Worm (Caenorhabditis elegans): ENCODE data around the gene T07G12.2.
A peak's percentile ranks its signal among the peaks of the same experiment; 100 is the strongest.

The T07G12.2 gene

ce11 chrIV:10538584-10538983 is 8.1 kb downstream of the T07G12.2 start, which contains the start of gene T07G12.4:
TSS of gene T07G12.4 (minus strand) at chrIV:10538684.
- TF ChIP-seq him-1 (tag; optimal IDR thresholded peaks at IDR 0.05) (no peak), hlh-12 (tag; optimal IDR thresholded peaks at IDR 0.05) (no peak), snpc-3.4 (tag; optimal IDR thresholded peaks at IDR 0.05) (no peak), C17E4.6 (GFP tag; IDR thresholded peaks at IDR 0.05) (no peak), nfyb-1 (GFP tag; IDR thresholded peaks at IDR 0.05) (no peak), F39B2.1 (GFP tag; IDR thresholded peaks at IDR 0.05) (no peak), T07F8.4 (tag; optimal IDR thresholded peaks at IDR 0.05) (no peak), ceh-91 (GFP tag; IDR thresholded peaks at IDR 0.05) (no peak), Y53F4B.3 (GFP tag; IDR thresholded peaks at IDR 0.05) (no peak), attf-5 (GFP tag; optimal IDR thresholded peaks at IDR 0.05) (no peak)

ce11 chrIV:10542283-10542682 is 11.8 kb downstream of the T07G12.2 start:
- TF ChIP-seq akir-1 (GFP tag; optimal IDR thresholded peaks at IDR 0.05) = no peak
- no peak for TF ChIP-seq sptf-2 (GFP tag; optimal IDR thresholded peaks at IDR 0.05)
- TF ChIP-seq B0035.1 (tag; optimal IDR thresholded peaks at IDR 0.05) = no peak
- TF ChIP-seq nhr-80 (tag; optimal IDR thresholded peaks at IDR 0.05) = peak; percentile 50
- no peak for TF ChIP-seq F57C9.4 (tag; optimal IDR thresholded peaks at IDR 0.05)
- no peak for TF ChIP-seq K11D2.4 (GFP tag; IDR thresholded peaks at IDR 0.05)
- TF ChIP-seq C06A6.2 (GFP tag; conservative IDR thresholded peaks at IDR 0.05) = no peak
- TF ChIP-seq hsf-1 (GFP tag; IDR thresholded peaks at IDR 0.05) = no peak

ce11 chrIV:10543361-10543760 is 12.9 kb downstream of the T07G12.2 start:
- TF ChIP-seq let-526 (GFP tag; IDR thresholded peaks at IDR 0.05) = no peak
- no peak for TF ChIP-seq hmg-20 (GFP tag; IDR thresholded peaks at IDR 0.05)
- TF ChIP-seq nhr-80 (tag; optimal IDR thresholded peaks at IDR 0.05) = peak; percentile 51

- TF ChIP-seq ceh-91 (GFP tag; IDR thresholded peaks at IDR 0.05) = no peak
- TF ChIP-seq madf-3 (GFP tag; IDR thresholded peaks at IDR 0.05) = no peak
- no peak for TF ChIP-seq Y67H2A.10 (GFP tag; conservative IDR thresholded peaks at IDR 0.05)
- no peak for TF ChIP-seq nfya-2 (GFP tag; IDR thresholded peaks at IDR 0.05)
- TF ChIP-seq aptf-3 (GFP tag; IDR thresholded peaks at IDR 0.05) = no peak
- TF ChIP-seq sptf-2 (GFP tag; optimal IDR thresholded peaks at IDR 0.05) = no peak
- TF ChIP-seq lsl-1 (GFP tag; optimal IDR thresholded peaks at IDR 0.05) = no peak
- TF ChIP-seq let-526 (GFP tag; IDR thresholded peaks at IDR 0.05) = no peak
- TF ChIP-seq die-1 (tag; optimal IDR thresholded peaks at IDR 0.05) = no peak
- no peak for TF ChIP-seq chd-7 (tag; optimal IDR thresholded peaks at IDR 0.05)
- TF ChIP-seq ama-1 (optimal IDR thresholded peaks at IDR 0.05) = no peak
- TF ChIP-seq ama-1 (GFP tag; optimal IDR thresholded peaks at IDR 0.05) = no peak
- no peak for TF ChIP-seq T07F8.4 (tag; optimal IDR thresholded peaks at IDR 0.05)
- TF ChIP-seq ZK185.1 (tag; optimal IDR thresholded peaks at IDR 0.05; ENCODE audit: poor library complexity, severe bottlenecking) = no peak
These were observed 14.5 kb downstream of the T07G12.2 start, which contains the start of gene T07G12.5 for ce11 chrIV:10545038-10545437. TSS of gene T07G12.5 (minus strand) at chrIV:10545138.

ce11 chrIV:10546589-10547136 is 16.2 kb downstream of the T07G12.2 start, which contains the start of gene zim-1:
TSS of gene zim-1 (plus strand) at chrIV:10547086.
- TF ChIP-seq nhr-179 (tag; optimal IDR thresholded peaks at IDR 0.05) (no peak), F23B12.7 (tag; optimal IDR thresholded peaks at IDR 0.05; ENCODE audit: insufficient read depth) (no peak), xnd-1 (tag; optimal IDR thresholded peaks at IDR 0.05) (peak; percentile 77), madf-6 (GFP tag; IDR thresholded peaks at IDR 0.05) (peak; percentile 78), pbrm-1 (GFP tag; IDR thresholded peaks at IDR 0.05) (no peak), lsl-1 (GFP tag; optimal IDR thresholded peaks at IDR 0.05) (peak; percentile 85), rcor-1 (GFP tag; IDR thresholded peaks at IDR 0.05) (peak; percentile 26; the same call in 1 of the 2 replicates), ceh-91 (GFP tag; IDR thresholded peaks at IDR 0.05) (0 out of 2 replicates have a peak, but pooled peaks have one; percentile 15), efl-1 (GFP tag; optimal IDR thresholded peaks at IDR 0.05) (peak; percentile 5), madf-8 (GFP tag; conservative IDR thresholded peaks at IDR 0.05) (0 out of 2 replicates have a peak, but pooled peaks have one; percentile 24), snpc-3.4 (tag; optimal IDR thresholded peaks at IDR 0.05) (no peak), F33H1.4 (GFP tag; IDR thresholded peaks at IDR 0.05) (peak; percentile 83), nhr-27 (tag; optimal IDR thresholded peaks at IDR 0.05) (no peak), nfya-1 (tag; optimal IDR thresholded peaks at IDR 0.05; ENCODE audit: borderline replicate concordance, insufficient read depth) (no peak), snpc-4 (GFP tag; optimal IDR thresholded peaks at IDR 0.05) (no peak), snpc-4 (tag; optimal IDR thresholded peaks at IDR 0.05) (peak in 1 of 4 experiments; percentile 2)
